Fruit fly (Drosophila melanogaster) S2 (cell line): ENCODE measurements around the gene Dna2.

Experiments
- CG8478 ChIP-seq: fragments of >200 bp; optimal IDR thresholded peaks from 2 replicates; lab custom pipeline; 2018
- CTCF ChIP-seq, 2 experiments: fragments of >200 bp; optimal IDR thresholded peaks; 2 replicates each; lab custom pipeline; 2018

DNA sequence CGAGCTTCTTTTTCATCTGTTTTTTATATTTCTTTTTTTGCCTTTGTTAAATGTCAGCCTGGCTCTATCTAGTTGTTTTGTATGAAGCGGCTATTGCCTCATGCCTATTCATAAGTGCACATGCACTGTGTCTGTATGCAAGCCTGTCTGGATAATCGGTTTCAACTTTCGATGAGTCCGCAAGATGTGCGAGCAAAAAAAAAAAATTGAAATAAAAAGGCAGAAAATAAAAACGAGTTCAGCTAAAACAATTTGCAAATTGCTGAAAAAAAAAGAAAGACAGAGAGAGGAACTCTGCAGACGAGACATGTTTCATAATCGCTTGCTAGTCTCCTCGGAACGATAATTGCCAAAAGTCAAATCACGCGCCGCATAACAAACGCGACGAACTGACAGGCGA, 35.5 kb downstream of the Dna2 start:
- TF ChIP-seq CTCF (optimal IDR thresholded peaks at IDR 0.05; lab: Kevin White, UChicago) (no peak), CG8478 (lab: Kevin White, UChicago) (no peak)
